Fruit fly (Drosophila melanogaster) whole organism, prepupa: Measurements from ENCODE around the gene CG32235.

Experiments used
- Blimp-1 ChIP-seq: fragments of 200-800 bp; sonication (Bioruptor generic); optimal IDR thresholded peaks from 3 replicates; lab custom pipeline; 2017; ENCODE audit warnings: missing biosample characterization, missing genetic modification characterization, mild to moderate bottlenecking, moderate library complexity, missing genetic modification reagents
- CG10631 ChIP-seq: fragments of 200-800 bp; sonication (Bioruptor generic); optimal IDR thresholded peaks from 2 replicates; lab custom pipeline; 2016; ENCODE audit warnings: missing biosample characterization, missing genetic modification characterization
- CG10669 ChIP-seq: fragments of 200-800 bp; sonication (Bioruptor generic); optimal IDR thresholded peaks from 3 replicates; lab custom pipeline; 2018; ENCODE audit warnings: missing biosample characterization, mild to moderate bottlenecking, missing genetic modification characterization, moderate library complexity
- CG11294 ChIP-seq: fragments of 200-800 bp; sonication (Bioruptor generic); IDR thresholded peaks from 2 replicates; pipeline ENCODE4 v1.3.6; 2022; ENCODE audit warnings: missing biosample characterization, missing genetic modification characterization
- CG1621 ChIP-seq: fragments of 200-800 bp; sonication (Bioruptor generic); optimal IDR thresholded peaks from 3 replicates; lab custom pipeline; 2018; ENCODE audit warnings: missing biosample characterization, mild to moderate bottlenecking, missing genetic modification characterization
- CG16779 ChIP-seq: fragments of 200-800 bp; sonication (Bioruptor generic); optimal IDR thresholded peaks from 3 replicates; lab custom pipeline; 2017; ENCODE audit warnings: missing biosample characterization, mild to moderate bottlenecking, missing genetic modification characterization
- CG3032 ChIP-seq: fragments of 200-800 bp; optimal IDR thresholded peaks from 2 replicates; lab custom pipeline; 2019; ENCODE audit warnings: missing biosample characterization, mild to moderate bottlenecking, missing genetic modification characterization, moderate library complexity
- CG31627 ChIP-seq: fragments of 200-800 bp; sonication (Bioruptor generic); optimal IDR thresholded peaks from 3 replicates; lab custom pipeline; 2016; ENCODE audit warnings: missing biosample characterization, missing genetic modification characterization
- CG32006 ChIP-seq: fragments of 200-800 bp; sonication (Bioruptor generic); optimal IDR thresholded peaks from 3 replicates; lab custom pipeline; 2017; ENCODE audit warnings: missing biosample characterization, mild to moderate bottlenecking, missing genetic modification characterization
- CG34406 ChIP-seq: fragments of 200-800 bp; sonication (Bioruptor generic); optimal IDR thresholded peaks from 3 replicates; lab custom pipeline; 2016; ENCODE audit warnings: missing biosample characterization, missing genetic modification characterization
- CG3919 ChIP-seq: fragments of 200-800 bp; sonication (Bioruptor generic); optimal IDR thresholded peaks from 3 replicates; lab custom pipeline; 2016; ENCODE audit warnings: missing biosample characterization, missing genetic modification characterization
- CG6163 ChIP-seq: fragments of 200-800 bp; sonication (Bioruptor generic); IDR thresholded peaks from 3 replicates; pipeline ENCODE4 v1.3.6; 2022; ENCODE audit warnings: missing biosample characterization, missing genetic modification characterization
- CG6792 ChIP-seq: fragments of 200-800 bp; sonication (Bioruptor generic); optimal IDR thresholded peaks from 3 replicates; lab custom pipeline; 2016; ENCODE audit warnings: missing biosample characterization, missing genetic modification characterization
- CG6854 ChIP-seq: fragments of 200-800 bp; sonication (Bioruptor generic); optimal IDR thresholded peaks from 2 replicates; lab custom pipeline; 2017; ENCODE audit warnings: missing biosample characterization, mild to moderate bottlenecking, missing genetic modification characterization
- CG7368 ChIP-seq: fragments of 200-800 bp; sonication (Bioruptor generic); optimal IDR thresholded peaks from 3 replicates; lab custom pipeline; 2016; ENCODE audit warnings: missing biosample characterization, missing genetic modification characterization
- CG8119 ChIP-seq: fragments of 200-800 bp; sonication (Bioruptor generic); IDR thresholded peaks from 3 replicates; pipeline ENCODE4 v1.3.6; 2022; ENCODE audit warnings: missing biosample characterization, missing genetic modification characterization
- Eip93F ChIP-seq: fragments of 200-800 bp; sonication (Bioruptor generic); optimal IDR thresholded peaks from 2 replicates; lab custom pipeline; 2016; ENCODE audit warnings: missing biosample characterization, mild to moderate bottlenecking, missing genetic modification characterization
- Ets96B ChIP-seq: fragments of 200-800 bp; optimal IDR thresholded peaks from 2 replicates; lab custom pipeline; 2019; ENCODE audit warnings: missing biosample characterization, mild to moderate bottlenecking, missing genetic modification characterization, moderate library complexity
- Gug ChIP-seq: fragments of 200-800 bp; sonication (Bioruptor generic); IDR thresholded peaks from 2 replicates; pipeline ENCODE4 v1.3.6; 2022; ENCODE audit warnings: missing biosample characterization, missing genetic modification characterization
- Hr38 ChIP-seq: sonication (Bioruptor generic); optimal IDR thresholded peaks from 2 replicates; lab custom pipeline; 2016; ENCODE audit warnings: missing biosample characterization, missing genetic modification characterization
- Hr4 ChIP-seq: fragments of 200-800 bp; sonication (Bioruptor generic); optimal IDR thresholded peaks from 3 replicates; lab custom pipeline; 2016; ENCODE audit warnings: missing biosample characterization, missing genetic modification characterization
- Lpt ChIP-seq: fragments of 200-800 bp; sonication (Bioruptor generic); optimal IDR thresholded peaks from 3 replicates; lab custom pipeline; 2016; ENCODE audit warnings: missing biosample characterization, missing genetic modification characterization
- OdsH ChIP-seq: fragments of 200-800 bp; sonication (Bioruptor generic); optimal IDR thresholded peaks from 3 replicates; lab custom pipeline; 2016; ENCODE audit warnings: missing biosample characterization, missing genetic modification characterization
- achi ChIP-seq: fragments of 200-800 bp; sonication (Bioruptor generic); optimal IDR thresholded peaks from 3 replicates; lab custom pipeline; 2016; ENCODE audit warnings: missing biosample characterization, missing genetic modification characterization
- eg ChIP-seq: fragments of 200-800 bp; sonication (Bioruptor generic); IDR thresholded peaks from 3 replicates; pipeline ENCODE4 v1.3.6; 2022; ENCODE audit warnings: missing biosample characterization, missing genetic modification characterization
- esn ChIP-seq: fragments of 200-800 bp; sonication (Bioruptor generic); optimal IDR thresholded peaks from 2 replicates; lab custom pipeline; 2016; ENCODE audit warnings: missing biosample characterization, mild to moderate bottlenecking, missing genetic modification characterization, moderate library complexity
- fd59A ChIP-seq: fragments of 200-800 bp; sonication (Bioruptor generic); optimal IDR thresholded peaks from 2 replicates; lab custom pipeline; 2017; ENCODE audit warnings: missing biosample characterization, mild to moderate bottlenecking, missing genetic modification characterization, missing genetic modification reagents
- fkh ChIP-seq: fragments of 200-800 bp; sonication (Bioruptor generic); optimal IDR thresholded peaks from 3 replicates; lab custom pipeline; 2017; ENCODE audit warnings: missing biosample characterization, mild to moderate bottlenecking, missing genetic modification characterization, moderate library complexity
- net ChIP-seq: fragments of 200-800 bp; sonication (Bioruptor generic); optimal IDR thresholded peaks from 3 replicates; lab custom pipeline; 2016; ENCODE audit warnings: missing biosample characterization, missing genetic modification characterization
- pdm3 ChIP-seq: fragments of 200-800 bp; sonication (Bioruptor generic); optimal IDR thresholded peaks from 3 replicates; lab custom pipeline; 2016; ENCODE audit warnings: missing biosample characterization, missing genetic modification characterization
- salr ChIP-seq, 2 experiments: fragments of 200-800 bp; sonication (Bioruptor generic); optimal IDR thresholded peaks; 3 replicates each; lab custom pipeline; 2016 to 2018; ENCODE audit warnings: missing biosample characterization in 2 of 2, missing genetic modification characterization in 2 of 2, mild to moderate bottlenecking in 1 of 2
- spab ChIP-seq: fragments of 200-800 bp; sonication (Bioruptor generic); optimal IDR thresholded peaks from 2 replicates; lab custom pipeline; 2017; ENCODE audit warnings: missing biosample characterization, mild to moderate bottlenecking, missing genetic modification characterization, missing genetic modification reagents
- ss ChIP-seq, 2 experiments: fragments of 200-800 bp; sonication (Bioruptor generic); optimal IDR thresholded peaks; 2 replicates in 1 of 2; 3 replicates in 1 of 2; lab custom pipeline; 2017 to 2018; ENCODE audit warnings: mild to moderate bottlenecking in 2 of 2, missing biosample characterization in 2 of 2, missing genetic modification characterization in 2 of 2, moderate library complexity in 1 of 2
- topi ChIP-seq: fragments of 200-800 bp; sonication (Bioruptor generic); optimal IDR thresholded peaks from 3 replicates; lab custom pipeline; 2016; ENCODE audit warnings: missing biosample characterization, missing genetic modification characterization
- vri ChIP-seq: fragments of 200-800 bp; sonication (Bioruptor generic); optimal IDR thresholded peaks from 3 replicates; lab custom pipeline; 2016; ENCODE audit warnings: missing biosample characterization, mild to moderate bottlenecking, missing genetic modification characterization

CG32235 gene

DNA sequence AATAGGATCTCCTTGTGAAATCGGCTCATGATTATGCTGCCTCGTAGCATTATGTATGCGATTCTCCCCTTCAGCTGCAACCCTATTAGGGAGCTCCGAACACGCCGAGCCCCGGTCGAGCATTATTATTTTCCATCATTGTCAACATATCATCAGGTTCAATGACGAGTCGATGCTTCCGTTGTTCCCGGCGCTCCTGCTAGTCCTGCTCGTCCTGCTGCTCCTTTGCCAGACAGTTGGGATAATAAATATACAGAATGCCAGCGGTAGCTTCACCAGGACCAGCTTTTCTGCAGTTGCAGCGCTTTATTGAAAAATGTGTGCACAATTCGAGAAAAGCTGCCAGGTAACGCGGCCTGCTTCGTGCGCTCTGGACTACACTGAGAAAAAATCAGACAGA is at the start of gene CG32235:
Gene CG32235 (minus strand): TSS at position 101 of the 400 bp plus-strand sequence.
- TF ChIP-seq vri (GFP tag; lab: Kevin White, UChicago) (no peak), Hr38 (no peak), Lpt (no peak), Gug (GFP tag; lab: Robert Waterston, UW) (no peak), Eip93F (GFP tag; lab: Kevin White, UChicago) (no peak), esn (no peak), salr (GFP tag; optimal IDR thresholded peaks at IDR 0.05; lab: Kevin White, UChicago) (no peak), ss (GFP tag; optimal IDR thresholded peaks at IDR 0.05; lab: Kevin White, UChicago) (no peak), topi (no peak), Ets96B (tag; lab: Kevin White, UChicago) (no peak), OdsH (GFP tag; lab: Kevin White, UChicago) (no peak), eg (GFP tag; lab: Robert Waterston, UW) (no peak), spab (no peak), CG6792 (no peak)
- TF ChIP-seq, all 60 proteins: peak for 0

DNA sequence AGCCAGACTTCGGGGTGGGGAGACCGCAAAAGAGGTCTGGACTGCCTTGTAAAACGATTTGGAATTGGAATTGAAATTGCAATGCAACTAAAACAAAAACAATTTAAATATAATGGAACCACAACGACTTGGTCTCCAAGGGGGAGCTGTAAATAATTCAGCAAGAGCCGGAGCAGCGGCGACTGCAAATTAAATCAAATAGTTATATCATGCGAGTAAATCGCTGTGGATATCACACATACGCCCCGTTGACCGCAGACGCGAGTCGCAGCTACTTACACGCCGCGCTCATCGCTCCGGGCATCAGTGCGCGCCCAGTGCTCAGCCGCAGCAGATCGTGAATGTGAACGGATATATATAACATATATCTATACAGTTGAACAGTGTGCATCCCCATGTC is 49.8 kb upstream of the CG32235 start, which contains the start of gene Rh50:
Gene Rh50 (plus strand): TSS at position 301 of the 400 bp plus-strand sequence.
- TF ChIP-seq CG32006 (GFP tag; lab: Kevin White, UChicago): no peak
- no peak for TF ChIP-seq CG3032 (tag; lab: Kevin White, UChicago)
- TF ChIP-seq CG3919: no peak
- no peak for TF ChIP-seq CG8119 (GFP tag; lab: Robert Waterston, UW)

DNA sequence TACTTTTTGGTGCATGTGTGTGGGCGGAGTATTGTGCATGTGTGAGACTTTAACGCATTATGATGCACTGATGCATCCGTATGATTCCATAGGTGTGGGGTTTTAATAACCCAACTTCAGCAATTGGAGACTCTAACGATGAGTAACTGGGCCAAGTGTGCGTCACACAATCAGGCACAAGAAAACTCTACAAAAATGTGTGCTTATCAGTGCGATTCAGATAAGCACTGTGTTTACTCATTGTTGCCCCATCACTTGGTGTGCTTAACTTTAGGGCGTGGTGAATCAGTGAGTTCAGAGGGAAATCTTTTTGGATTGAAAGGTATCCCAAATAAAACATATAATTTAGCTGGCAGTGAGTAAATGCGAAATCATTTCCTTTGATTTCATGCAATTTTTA is 38.8 kb upstream of the CG32235 start:
- no peak for TF ChIP-seq CG31627
- TF ChIP-seq fkh: peak; percentile 58
- TF ChIP-seq CG3919: no peak

DNA sequence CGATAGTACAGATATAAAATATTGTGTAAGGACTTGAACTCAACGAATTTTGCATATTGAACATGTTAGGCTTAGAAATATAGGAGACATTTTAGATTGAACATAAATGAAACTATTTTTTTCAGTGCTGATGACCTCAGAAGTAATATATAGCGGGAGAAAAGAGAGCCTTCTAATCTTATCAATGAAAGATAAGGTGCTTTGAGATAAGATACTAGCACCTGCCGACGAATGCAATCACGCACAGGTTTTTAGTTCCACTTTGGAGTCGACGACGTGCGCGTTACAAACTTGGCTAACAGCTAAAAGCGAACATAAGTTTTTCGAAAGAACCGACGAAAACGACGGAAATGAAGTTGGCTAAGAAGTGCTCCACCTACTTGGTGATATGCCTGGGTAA is 38.4 kb upstream of the CG32235 start, which contains the start of gene hoka:
Gene hoka (plus strand): TSS at position 254 of the 400 bp plus-strand sequence.
- TF ChIP-seq vri (GFP tag; lab: Kevin White, UChicago) (no peak), fd59A (GFP tag; lab: Kevin White, UChicago) (no peak), CG6854 (GFP tag; lab: Kevin White, UChicago) (no peak), CG10631 (no peak), salr (GFP tag; optimal IDR thresholded peaks at IDR 0.05; lab: Kevin White, UChicago) (no peak), achi (GFP tag; lab: Kevin White, UChicago) (no peak), CG31627 (no peak), pdm3 (GFP tag; lab: Kevin White, UChicago) (no peak), CG7368 (GFP tag; lab: Kevin White, UChicago) (no peak), Hr4 (GFP tag; lab: Kevin White, UChicago) (no peak), CG6792 (no peak), CG3032 (tag; lab: Kevin White, UChicago) (no peak), CG10669 (GFP tag; lab: Kevin White, UChicago) (no peak), CG6163 (GFP tag; lab: Robert Waterston, UW) (no peak)

DNA sequence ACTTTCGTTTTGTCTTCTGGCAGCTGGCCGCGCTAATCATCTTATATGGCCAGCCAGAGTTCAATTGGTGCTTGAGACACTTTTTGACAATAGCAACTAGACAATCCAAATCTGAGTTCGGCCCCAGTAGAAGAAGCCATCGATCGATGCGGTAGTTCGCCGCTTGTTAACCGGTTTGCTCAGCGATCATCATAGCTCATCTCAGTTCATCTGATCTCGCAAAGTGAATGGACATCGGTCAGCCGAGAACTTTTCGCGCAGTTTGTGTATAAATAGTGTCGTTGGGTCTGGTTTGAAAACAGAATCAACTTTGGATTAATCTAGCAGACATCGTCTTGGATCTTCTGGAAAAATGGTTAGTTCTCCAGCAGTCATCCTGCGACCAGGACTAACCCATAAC is 36.3 kb upstream of the CG32235 start, which contains the start of gene CG13705:
Gene CG13705 (plus strand): TSS at position 301 of the 400 bp plus-strand sequence.
- no peak for TF ChIP-seq net (GFP tag; lab: Kevin White, UChicago)
- TF ChIP-seq CG1621 (tag; lab: Kevin White, UChicago): no peak
- no peak for TF ChIP-seq Ets96B (tag; lab: Kevin White, UChicago)
- TF ChIP-seq pdm3 (GFP tag; lab: Kevin White, UChicago): no peak
- TF ChIP-seq CG6854 (GFP tag; lab: Kevin White, UChicago): no peak
- no peak for TF ChIP-seq CG3919
- no peak for TF ChIP-seq vri (GFP tag; lab: Kevin White, UChicago)
- no peak for TF ChIP-seq CG34406
- no peak for TF ChIP-seq CG11294 (GFP tag; lab: Robert Waterston, UW)
- no peak for TF ChIP-seq Blimp-1
- TF ChIP-seq fd59A (GFP tag; lab: Kevin White, UChicago): no peak
- no peak for TF ChIP-seq CG16779
